Worm (Caenorhabditis elegans) whole organism, early embryonic: ENCODE results near the gene mans-2.

ENCODE experiments used
- aly-1 ChIP-seq: sonication (generic microtip); optimal IDR thresholded peaks from 2 replicates; lab custom pipeline; 2016; ENCODE audit warnings: missing genetic modification characterization, missing compliant biosample characterization
- ama-1 ChIP-seq: fragments of 150-350 bp; optimal IDR thresholded peaks from 2 replicates; lab custom pipeline; 2014
- ceh-36 ChIP-seq: sonication (generic microtip); optimal IDR thresholded peaks from 2 replicates; lab custom pipeline; 2016; ENCODE audit warnings: missing genetic modification characterization, inconsistent platforms, missing compliant biosample characterization
- ets-7 ChIP-seq: sonication (generic microtip); optimal IDR thresholded peaks from 2 replicates; lab custom pipeline; 2016; ENCODE audit warnings: missing genotype, missing genetic modification characterization, missing compliant biosample characterization
- flt-1 ChIP-seq: fragments of 200-800 bp; sonication (Bioruptor generic); IDR thresholded peaks from 2 replicates; pipeline ENCODE4 v1.3.6; 2022; ENCODE audit warnings: missing genetic modification characterization, missing compliant biosample characterization
- hmbx-1 ChIP-seq: sonication (generic microtip); optimal IDR thresholded peaks from 2 replicates; lab custom pipeline; 2016; ENCODE audit warnings: mild to moderate bottlenecking, missing genetic modification characterization, missing compliant biosample characterization
- hmg-4 ChIP-seq: fragments of 200-800 bp; sonication (Bioruptor generic); optimal IDR thresholded peaks from 2 replicates; lab custom pipeline; 2018; ENCODE audit warnings: mild to moderate bottlenecking, missing genetic modification characterization, missing compliant biosample characterization
- hnd-1 ChIP-seq: sonication (generic microtip); optimal IDR thresholded peaks from 2 replicates; lab custom pipeline; 2016; ENCODE audit warnings: missing genetic modification characterization, missing compliant biosample characterization
- pes-1 ChIP-seq: fragments of 200-800 bp; sonication (Bioruptor generic); IDR thresholded peaks from 2 replicates; pipeline ENCODE4 v1.3.6; 2022; ENCODE audit warnings: missing genetic modification reagents, missing genetic modification characterization, missing compliant biosample characterization
- scrt-1 ChIP-seq: fragments of 200-800 bp; sonication (Bioruptor generic); IDR thresholded peaks from 2 replicates; pipeline ENCODE4 v1.3.6; 2022; ENCODE audit warnings: missing genetic modification characterization, missing compliant biosample characterization
- tbx-11 ChIP-seq: fragments of 200-800 bp; sonication (Bioruptor generic); IDR thresholded peaks from 2 replicates; pipeline ENCODE4 v1.3.6; 2022; ENCODE audit warnings: missing genetic modification characterization, missing compliant biosample characterization
- tbx-37 ChIP-seq: fragments of 200-800 bp; sonication (Bioruptor generic); conservative IDR thresholded peaks from 2 replicates; pipeline ENCODE4 v1.3.6; 2022; ENCODE audit warnings: missing genetic modification reagents, missing genetic modification characterization, missing compliant biosample characterization
- tra-4 ChIP-seq: sonication (generic microtip); optimal IDR thresholded peaks from 2 replicates; lab custom pipeline; 2017; ENCODE audit warnings: missing genetic modification characterization, missing compliant biosample characterization

- no peak for TF ChIP-seq ama-1 (lab: Kevin White, UChicago)
- TF ChIP-seq aly-1 (tag; lab: Kevin White, UChicago) = no peak
- TF ChIP-seq hmg-4 = no peak
- TF ChIP-seq tbx-37 (GFP tag; lab: Robert Waterston, UW) = no peak
- no peak for TF ChIP-seq tra-4
- no peak for TF ChIP-seq tbx-11
- TF ChIP-seq flt-1 (GFP tag; lab: Robert Waterston, UW) = no peak
- TF ChIP-seq scrt-1 (GFP tag; lab: Robert Waterston, UW) = no peak
- TF ChIP-seq hmbx-1 (tag; lab: Kevin White, UChicago) = no peak
- TF ChIP-seq hnd-1 (tag; lab: Kevin White, UChicago) = no peak
- no peak for TF ChIP-seq ceh-36 (tag; lab: Kevin White, UChicago)
- no peak for TF ChIP-seq pes-1 (GFP tag; lab: Robert Waterston, UW)
- no peak for TF ChIP-seq ets-7
Measured at ce11 chrV:11976734-11977133, 8.6 kb downstream of the mans-2 start.
